Fruit fly (Drosophila melanogaster): ENCODE results near the gene Shc.

- no peak for TF ChIP-seq CTCF (optimal IDR thresholded peaks at IDR 0.05)
- TF ChIP-seq CG8478 (optimal IDR thresholded peaks at IDR 0.05) = no peak
These were observed 2.9 kb upstream of the Shc start for dm6 chr3L:9423757-9424527.
